6 fruit fly cellular contexts compared by ENCODE assay signal in genomic region chr3R:30814597-30815252, dm6.
TF ChIP-seq lines count a peak whose summit lies in the region.

No protein-coding gene starts in this region.

- peak; percentile 86 to 94 for TF ChIP-seq CTCF in S2 (optimal IDR thresholded peaks at IDR 0.05; lab: Kevin White, UChicago)
- TF ChIP-seq CTCF in whole organism, embryonic (GFP tag; optimal IDR thresholded peaks at IDR 0.05; lab: Kevin White, UChicago), result peak; percentile 89

TF ChIP-seq in whole organism, adult, 20 proteins besides CTCF, POLR2A, EP300 and RAD21:
- TF ChIP-seq CG5204 (GFP tag; optimal IDR thresholded peaks at IDR 0.05; lab: Kevin White, UChicago) (peak; percentile 40), CG14711 (tag; optimal IDR thresholded peaks at IDR 0.05; lab: Kevin White, UChicago) (no peak), Mnt (GFP tag; optimal IDR thresholded peaks at IDR 0.05; lab: Kevin White, UChicago) (no peak), CG11617 (GFP tag; optimal IDR thresholded peaks at IDR 0.05; lab: Kevin White, UChicago) (no peak)

TF ChIP-seq in whole organism, embryonic, 481 proteins besides CTCF, POLR2A, EP300 and RAD21 (continues in another document):
- TF ChIP-seq Drgx (GFP tag; IDR thresholded peaks at IDR 0.05; lab: Robert Waterston, UW) (peak; percentile 75), CG17359 (tag; optimal IDR thresholded peaks at IDR 0.05; lab: Kevin White, UChicago) (peak; percentile 8), unc-4 (GFP tag; IDR thresholded peaks at IDR 0.05; lab: Robert Waterston, UW; ENCODE audit: partially characterized antibody) (no peak), nerfin-1 (tag; optimal IDR thresholded peaks at IDR 0.05; lab: Kevin White, UChicago) (no peak), tin (GFP tag; optimal IDR thresholded peaks at IDR 0.05; lab: Kevin White, UChicago) (peak; percentile 15), D19A (tag; optimal IDR thresholded peaks at IDR 0.05; lab: Kevin White, UChicago) (no peak), E2f1 (GFP tag; IDR thresholded peaks at IDR 0.05; lab: Robert Waterston, UW) (no peak), Antp (GFP tag; optimal IDR thresholded peaks at IDR 0.05; lab: Kevin White, UChicago) (peak; percentile 42), CG17328 (GFP tag; IDR thresholded peaks at IDR 0.05; lab: Robert Waterston, UW) (peak; percentile 37; the same call in 1 of the 2 replicates), sr (GFP tag; IDR thresholded peaks at IDR 0.05; lab: Robert Waterston, UW) (peak; percentile 32; the same call in 1 of the 3 replicates), Pdp1 (GFP tag; optimal IDR thresholded peaks at IDR 0.05; lab: Kevin White, UChicago) (peak in 1 of 2 experiments; percentile 16), unpg (GFP tag; optimal IDR thresholded peaks at IDR 0.05; lab: Kevin White, UChicago) (peak; percentile 27), NC2β (GFP tag; optimal IDR thresholded peaks at IDR 0.05; lab: Kevin White, UChicago) (peak; percentile 28), jumu (GFP tag; optimal IDR thresholded peaks at IDR 0.05; lab: Kevin White, UChicago) (peak; percentile 18), D (optimal IDR thresholded peaks at IDR 0.05; lab: Kevin White, UChicago) (no peak), D (GFP tag; optimal IDR thresholded peaks at IDR 0.05; lab: Kevin White, UChicago) (no peak), CG18262 (tag; optimal IDR thresholded peaks at IDR 0.05; lab: Kevin White, UChicago) (peak; percentile 22), CG14014 (GFP tag; IDR thresholded peaks at IDR 0.05; lab: Robert Waterston, UW) (0 out of 2 replicates have a peak, but pooled peaks have one; percentile 36), CG16863 (GFP tag; optimal IDR thresholded peaks at IDR 0.05; lab: Kevin White, UChicago) (peak; percentile 23), Hr51 (GFP tag; optimal IDR thresholded peaks at IDR 0.05; lab: Kevin White, UChicago) (peak in 1 of 2 experiments; percentile 26), CG2712 (tag; optimal IDR thresholded peaks at IDR 0.05; lab: Kevin White, UChicago) (peak; percentile 9)

TF ChIP-seq in whole organism, prepupa, 60 proteins besides CTCF, POLR2A, EP300 and RAD21 (continues in another document):
- no peak for TF ChIP-seq Ets21C (GFP tag; optimal IDR thresholded peaks at IDR 0.05; lab: Kevin White, UChicago)
- peak; percentile 92 for TF ChIP-seq CG32006 (GFP tag; optimal IDR thresholded peaks at IDR 0.05; lab: Kevin White, UChicago)
- peak; percentile 15 for TF ChIP-seq Smox (GFP tag; optimal IDR thresholded peaks at IDR 0.05; lab: Kevin White, UChicago)
- peak; percentile 83 for TF ChIP-seq eg (GFP tag; IDR thresholded peaks at IDR 0.05; lab: Robert Waterston, UW)
- TF ChIP-seq CG1621 (tag; optimal IDR thresholded peaks at IDR 0.05; lab: Kevin White, UChicago), result no peak
- TF ChIP-seq CG31627 (GFP tag; optimal IDR thresholded peaks at IDR 0.05; lab: Kevin White, UChicago), result peak; percentile 32
- TF ChIP-seq CG4318 (GFP tag; optimal IDR thresholded peaks at IDR 0.05; lab: Kevin White, UChicago), result peak; percentile 81
- TF ChIP-seq dsx (GFP tag; optimal IDR thresholded peaks at IDR 0.05; lab: Kevin White, UChicago; ENCODE audit: poor library complexity, severe bottlenecking), result no peak
- peak; percentile 69 for TF ChIP-seq OdsH (GFP tag; optimal IDR thresholded peaks at IDR 0.05; lab: Kevin White, UChicago)
- TF ChIP-seq CG11294 (GFP tag; IDR thresholded peaks at IDR 0.05; lab: Robert Waterston, UW), result peak; percentile 65
- no peak for TF ChIP-seq Sox15 (GFP tag; optimal IDR thresholded peaks at IDR 0.05; lab: Kevin White, UChicago)
- TF ChIP-seq vri (GFP tag; optimal IDR thresholded peaks at IDR 0.05; lab: Kevin White, UChicago), result no peak
- peak; percentile 38 for TF ChIP-seq Hr39 (GFP tag; optimal IDR thresholded peaks at IDR 0.05; lab: Kevin White, UChicago)
- TF ChIP-seq CG6854 (GFP tag; optimal IDR thresholded peaks at IDR 0.05; lab: Kevin White, UChicago), result no peak
- TF ChIP-seq fd59A (GFP tag; optimal IDR thresholded peaks at IDR 0.05; lab: Kevin White, UChicago), result peak; percentile 28
- peak; percentile 61 for TF ChIP-seq net (GFP tag; optimal IDR thresholded peaks at IDR 0.05; lab: Kevin White, UChicago)
- peak; percentile 48 for TF ChIP-seq CG7368 (GFP tag; optimal IDR thresholded peaks at IDR 0.05; lab: Kevin White, UChicago)
- TF ChIP-seq CG11902 (GFP tag; optimal IDR thresholded peaks at IDR 0.05; lab: Kevin White, UChicago), result no peak
- TF ChIP-seq CG3032 (tag; optimal IDR thresholded peaks at IDR 0.05; lab: Kevin White, UChicago), result peak; percentile 35
- TF ChIP-seq esn (GFP tag; optimal IDR thresholded peaks at IDR 0.05; lab: Kevin White, UChicago), result peak; percentile 31
- TF ChIP-seq Lpt (GFP tag; optimal IDR thresholded peaks at IDR 0.05; lab: Kevin White, UChicago), result peak; percentile 72
- TF ChIP-seq Hr4 (GFP tag; optimal IDR thresholded peaks at IDR 0.05; lab: Kevin White, UChicago), result peak; percentile 88

TF ChIP-seq in whole organism, pupa, 21 proteins besides CTCF, POLR2A, EP300 and RAD21:
- TF ChIP-seq CG4496 (GFP tag; IDR thresholded peaks at IDR 0.05; lab: Robert Waterston, UW) (peak; percentile 89), fd96Ca (GFP tag; IDR thresholded peaks at IDR 0.05; lab: Robert Waterston, UW) (peak; percentile 91), CG34367 (tag; optimal IDR thresholded peaks at IDR 0.05; lab: Kevin White, UChicago) (peak; percentile 45), Pif1B (GFP tag; optimal IDR thresholded peaks at IDR 0.05; lab: Kevin White, UChicago) (peak; percentile 56), CG8301 (tag; optimal IDR thresholded peaks at IDR 0.05; lab: Kevin White, UChicago) (peak; percentile 79), CG32121 (GFP tag; IDR thresholded peaks at IDR 0.05; lab: Robert Waterston, UW) (peak; percentile 75), CG12605 (GFP tag; IDR thresholded peaks at IDR 0.05; lab: Robert Waterston, UW) (peak; percentile 68), CG13204 (GFP tag; optimal IDR thresholded peaks at IDR 0.05; lab: Kevin White, UChicago) (no peak), Pif1A (GFP tag; optimal IDR thresholded peaks at IDR 0.05; lab: Kevin White, UChicago) (peak; percentile 72), EcR (GFP tag; optimal IDR thresholded peaks at IDR 0.05; lab: Kevin White, UChicago) (no peak), gl (tag; optimal IDR thresholded peaks at IDR 0.05; lab: Kevin White, UChicago) (no peak), CG14655 (GFP tag; optimal IDR thresholded peaks at IDR 0.05; lab: Kevin White, UChicago) (peak; percentile 79), Ets98B (GFP tag; IDR thresholded peaks at IDR 0.05; lab: Robert Waterston, UW) (peak; percentile 51; the same call in 1 of the 2 replicates), CG15710 (tag; optimal IDR thresholded peaks at IDR 0.05; lab: Kevin White, UChicago) (peak; percentile 46), CG17806 (tag; optimal IDR thresholded peaks at IDR 0.05; lab: Kevin White, UChicago) (peak; percentile 38), Snoo (tag; optimal IDR thresholded peaks at IDR 0.05; lab: Kevin White, UChicago) (no peak), rn (GFP tag; IDR thresholded peaks at IDR 0.05; lab: Robert Waterston, UW) (0 out of 2 replicates have a peak, but pooled peaks have one; percentile 24), CG9948 (tag; optimal IDR thresholded peaks at IDR 0.05; lab: Kevin White, UChicago) (peak; percentile 40), D1 (tag; optimal IDR thresholded peaks at IDR 0.05; lab: Kevin White, UChicago) (no peak), CG8159 (tag; optimal IDR thresholded peaks at IDR 0.05; lab: Kevin White, UChicago) (peak; percentile 59), CG10348 (GFP tag; IDR thresholded peaks at IDR 0.05; lab: Robert Waterston, UW) (no peak)

TF ChIP-seq in whole organism, wandering third instar larva, 38 proteins besides CTCF, POLR2A, EP300 and RAD21:
- no peak for TF ChIP-seq fru (GFP tag; optimal IDR thresholded peaks at IDR 0.05; lab: Kevin White, UChicago)
- TF ChIP-seq h (GFP tag; optimal IDR thresholded peaks at IDR 0.05; lab: Kevin White, UChicago), result no peak
- no peak for TF ChIP-seq tai (GFP tag; optimal IDR thresholded peaks at IDR 0.05; lab: Kevin White, UChicago)
- no peak for TF ChIP-seq dmrt93B (GFP tag; optimal IDR thresholded peaks at IDR 0.05; lab: Kevin White, UChicago)
- no peak for TF ChIP-seq Hr83 (GFP tag; optimal IDR thresholded peaks at IDR 0.05; lab: Kevin White, UChicago; ENCODE audit: poor library complexity, severe bottlenecking)
- TF ChIP-seq foxo (GFP tag; optimal IDR thresholded peaks at IDR 0.05; lab: Kevin White, UChicago), result peak in 1 of 2 experiments; percentile 6
- peak; percentile 19 for TF ChIP-seq ey (GFP tag; optimal IDR thresholded peaks at IDR 0.05; lab: Kevin White, UChicago)
